Worm (Caenorhabditis elegans) whole organism, L3 larva: ENCODE data around the gene lgg-2.

Source experiments
- lin-39 ChIP-seq: fragments of 150-350 bp; optimal IDR thresholded peaks from 2 replicates; lab custom pipeline; 2018; ENCODE audit warnings: missing biosample characterization, missing genetic modification reagents, missing genetic modification characterization
- nhr-11 ChIP-seq: fragments of 150-350 bp; optimal IDR thresholded peaks from 2 replicates; lab custom pipeline; 2014; ENCODE audit warnings: missing biosample characterization, missing genetic modification characterization
- pha-4 ChIP-seq: fragments of 150-350 bp; optimal IDR thresholded peaks from 2 replicates; lab custom pipeline; 2014; ENCODE audit warnings: missing biosample characterization, missing genetic modification reagents, missing genetic modification characterization

ce11 chrIV:10933777-10934546, 1.7 kb downstream of the lgg-2 start:
- TF ChIP-seq nhr-11 (tag; lab: Kevin White, UChicago) (no peak), lin-39 (tag; lab: Kevin White, UChicago) (no peak), pha-4 (tag; lab: Kevin White, UChicago) (no peak)
